Worm (Caenorhabditis elegans) whole organism, mixed stage, embryonic: ENCODE data around the gene sru-44.

Experiments used
- M03D4.4 ChIP-seq: sonication (generic microtip); optimal IDR thresholded peaks from 2 replicates; lab custom pipeline; 2017; ENCODE audit warnings: mild to moderate bottlenecking, missing genetic modification characterization, missing compliant biosample characterization
- bed-3 ChIP-seq: fragments of 200-800 bp; sonication (Bioruptor generic); optimal IDR thresholded peaks from 3 replicates; lab custom pipeline; 2018; ENCODE audit warnings: mild to moderate bottlenecking, missing genetic modification characterization, moderate library complexity, missing compliant biosample characterization
- blmp-1 ChIP-seq: fragments of 150-350 bp; optimal IDR thresholded peaks from 2 replicates; lab custom pipeline; 2014; ENCODE audit warnings: missing biosample characterization, missing genetic modification characterization
- ceh-39 ChIP-seq: fragments of 150-350 bp; optimal IDR thresholded peaks from 2 replicates; lab custom pipeline; 2014; ENCODE audit warnings: missing biosample characterization, missing genetic modification characterization
- ceh-43 ChIP-seq: fragments of 200-800 bp; sonication (Bioruptor generic); optimal IDR thresholded peaks from 2 replicates; lab custom pipeline; 2018; ENCODE audit warnings: mild to moderate bottlenecking, missing genetic modification characterization, moderate library complexity, missing compliant biosample characterization
- ces-1 ChIP-seq: fragments of 150-350 bp; optimal IDR thresholded peaks from 2 replicates; lab custom pipeline; 2014; ENCODE audit warnings: missing biosample characterization, missing genetic modification reagents, missing genetic modification characterization
- drap-1 ChIP-seq: fragments of 200-800 bp; sonication (Bioruptor generic); optimal IDR thresholded peaks from 3 replicates; lab custom pipeline; 2018; ENCODE audit warnings: mild to moderate bottlenecking, missing genetic modification characterization, missing compliant biosample characterization
- elt-1 ChIP-seq: sonication (generic microtip); optimal IDR thresholded peaks from 2 replicates; lab custom pipeline; 2017; ENCODE audit warnings: missing genetic modification characterization, mild to moderate bottlenecking, missing compliant biosample characterization, antibody characterized with exemption, moderate library complexity, borderline replicate concordance; ENCODE audit not compliant: insufficient read depth
- elt-3 ChIP-seq: fragments of 150-350 bp; optimal IDR thresholded peaks from 2 replicates; lab custom pipeline; 2014; ENCODE audit warnings: missing biosample characterization, missing genetic modification characterization
- flh-1 ChIP-seq: fragments of 200-800 bp; sonication (Bioruptor generic); optimal IDR thresholded peaks from 2 replicates; lab custom pipeline; 2018; ENCODE audit warnings: mild to moderate bottlenecking, missing genetic modification characterization, moderate library complexity, missing compliant biosample characterization
- ham-2 ChIP-seq: fragments of 200-800 bp; sonication (Bioruptor generic); optimal IDR thresholded peaks from 2 replicates; lab custom pipeline; 2018; ENCODE audit warnings: mild to moderate bottlenecking, missing genetic modification characterization, missing compliant biosample characterization
- hlh-1 ChIP-seq: fragments of 150-350 bp; optimal IDR thresholded peaks from 2 replicates; lab custom pipeline; 2014; ENCODE audit warnings: missing biosample characterization, missing genetic modification reagents, missing genetic modification characterization
- lin-32 ChIP-seq: fragments of 200-800 bp; sonication (Bioruptor generic); optimal IDR thresholded peaks from 2 replicates; lab custom pipeline; 2018; ENCODE audit warnings: mild to moderate bottlenecking, missing genetic modification characterization, missing compliant biosample characterization
- lsy-2 ChIP-seq: fragments of 150-350 bp; optimal IDR thresholded peaks from 2 replicates; lab custom pipeline; 2014; ENCODE audit warnings: missing biosample characterization, missing genetic modification characterization
- mab-5 ChIP-seq: fragments of 150-350 bp; optimal IDR thresholded peaks from 2 replicates; lab custom pipeline; 2014; ENCODE audit warnings: missing biosample characterization, missing genetic modification characterization
- mls-2 ChIP-seq: sonication (generic microtip); optimal IDR thresholded peaks from 2 replicates; lab custom pipeline; 2016; ENCODE audit warnings: mild to moderate bottlenecking, missing genetic modification characterization, moderate library complexity, missing compliant biosample characterization
- nhr-12 ChIP-seq: fragments of 150-350 bp; optimal IDR thresholded peaks from 2 replicates; lab custom pipeline; 2014; ENCODE audit warnings: missing biosample characterization, missing genetic modification characterization
- nhr-2 ChIP-seq: fragments of 150-350 bp; optimal IDR thresholded peaks from 2 replicates; lab custom pipeline; 2014; ENCODE audit warnings: missing biosample characterization, missing genetic modification characterization
- nhr-237 ChIP-seq: fragments of 150-350 bp; optimal IDR thresholded peaks from 2 replicates; lab custom pipeline; 2014; ENCODE audit warnings: missing biosample characterization, missing genetic modification characterization
- nhr-28 ChIP-seq: fragments of 150-350 bp; optimal IDR thresholded peaks from 2 replicates; lab custom pipeline; 2014; ENCODE audit warnings: missing biosample characterization, missing genetic modification characterization
- pha-4 ChIP-seq: fragments of 150-350 bp; optimal IDR thresholded peaks from 2 replicates; lab custom pipeline; 2018; ENCODE audit warnings: missing biosample characterization, missing genetic modification reagents, missing genetic modification characterization
- snpc-4 ChIP-seq: fragments of 150-350 bp; optimal IDR thresholded peaks from 2 replicates; lab custom pipeline; 2014; ENCODE audit warnings: missing biosample characterization, missing genetic modification characterization
- sptf-1 ChIP-seq: sonication (generic microtip); optimal IDR thresholded peaks from 2 replicates; lab custom pipeline; 2017; ENCODE audit warnings: mild to moderate bottlenecking, missing genetic modification characterization, moderate library complexity, missing compliant biosample characterization
- tbx-8 ChIP-seq: fragments of 200-800 bp; sonication (Bioruptor generic); optimal IDR thresholded peaks from 2 replicates; lab custom pipeline; 2018; ENCODE audit warnings: mild to moderate bottlenecking, missing genetic modification characterization, moderate library complexity, missing compliant biosample characterization
- unc-120 ChIP-seq: sonication (generic microtip); optimal IDR thresholded peaks from 2 replicates; lab custom pipeline; 2017; ENCODE audit warnings: missing genetic modification characterization, missing compliant biosample characterization; ENCODE audit not compliant: poor library complexity, severe bottlenecking
- unc-39 ChIP-seq: fragments of 150-350 bp; optimal IDR thresholded peaks from 2 replicates; lab custom pipeline; 2014; ENCODE audit warnings: missing biosample characterization, missing genetic modification characterization
- unc-62 ChIP-seq: fragments of 150-350 bp; optimal IDR thresholded peaks from 2 replicates; lab custom pipeline; 2014; ENCODE audit warnings: missing biosample characterization, missing genetic modification reagents, missing genetic modification characterization
- zip-8 ChIP-seq: fragments of 150-350 bp; optimal IDR thresholded peaks from 2 replicates; lab custom pipeline; 2014; ENCODE audit warnings: missing biosample characterization, missing genetic modification characterization
- ztf-11 ChIP-seq: fragments of 150-350 bp; optimal IDR thresholded peaks from 2 replicates; lab custom pipeline; 2014; ENCODE audit warnings: missing biosample characterization, missing genetic modification characterization

sru-44 gene

DNA sequence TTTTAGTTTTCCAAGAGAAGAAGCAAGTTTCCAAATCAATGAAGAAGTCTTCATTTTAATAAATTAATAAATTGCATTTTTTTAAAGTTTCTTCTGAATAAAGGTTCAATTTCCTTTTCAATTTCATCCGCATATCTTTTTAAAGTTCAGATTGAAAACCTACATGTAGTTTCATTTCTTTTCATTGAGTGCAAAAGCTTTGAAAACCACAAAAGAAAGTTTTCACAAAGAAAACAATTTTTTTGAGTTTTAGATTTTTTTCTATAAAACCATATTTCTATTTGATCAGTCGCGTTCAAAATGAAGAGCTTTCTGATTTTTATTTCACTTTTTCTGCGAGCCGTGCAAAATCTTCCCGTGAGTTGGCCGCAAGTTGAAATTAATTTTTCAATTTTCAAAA is 22.1 kb downstream of the sru-44 start, which contains the start of gene T08G3.6:
Gene T08G3.6, plus strand, starts transcription at position 301 of the 400 bp plus-strand sequence.
- TF ChIP-seq M03D4.4 (tag; lab: Kevin White, UChicago) (no peak), ces-1 (GFP tag; lab: Kevin White, UChicago) (no peak), ceh-43 (GFP tag; lab: Kevin White, UChicago) (no peak), ztf-11 (tag; lab: Kevin White, UChicago) (no peak), ham-2 (GFP tag; lab: Kevin White, UChicago) (no peak), nhr-237 (tag; lab: Kevin White, UChicago) (no peak)

DNA sequence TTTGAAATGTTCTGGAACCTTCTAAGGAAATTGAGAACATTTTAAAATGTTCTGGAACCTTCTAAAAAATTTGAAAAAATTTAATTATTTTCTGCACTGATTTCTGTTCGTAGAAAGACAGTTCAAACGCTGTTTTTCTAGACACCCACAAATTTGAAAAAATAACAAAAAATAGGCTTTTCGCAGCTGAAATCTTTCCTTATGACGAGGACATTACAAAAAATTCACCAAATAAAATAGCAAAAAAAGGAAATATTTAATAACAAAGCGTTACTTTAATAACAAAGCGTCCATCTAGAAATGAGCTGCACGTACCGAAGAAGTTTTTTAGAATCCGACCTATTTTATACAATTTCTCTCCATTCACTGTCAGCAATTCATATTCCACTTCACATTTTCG is 24.1 kb downstream of the sru-44 start, which contains the start of gene srh-141:
Gene srh-141, plus strand, starts transcription at position 301 of the 400 bp plus-strand sequence.
- TF ChIP-seq unc-62 (GFP tag; lab: Kevin White, UChicago) (no peak), ztf-11 (tag; lab: Kevin White, UChicago) (no peak), bed-3 (GFP tag; lab: Kevin White, UChicago) (no peak), mls-2 (tag; lab: Kevin White, UChicago) (no peak), elt-1 (tag; lab: Kevin White, UChicago) (no peak), unc-39 (no peak), mab-5 (tag; lab: Kevin White, UChicago) (no peak), nhr-237 (tag; lab: Kevin White, UChicago) (no peak), lin-32 (GFP tag; lab: Kevin White, UChicago) (no peak), drap-1 (GFP tag; lab: Kevin White, UChicago) (no peak), blmp-1 (no peak), tbx-8 (GFP tag; lab: Kevin White, UChicago) (no peak), pha-4 (tag; lab: Kevin White, UChicago) (no peak), M03D4.4 (tag; lab: Kevin White, UChicago) (no peak), nhr-12 (tag; lab: Kevin White, UChicago) (no peak), nhr-2 (tag; lab: Kevin White, UChicago) (no peak), lsy-2 (tag; lab: Kevin White, UChicago) (no peak), ceh-39 (no peak)

DNA sequence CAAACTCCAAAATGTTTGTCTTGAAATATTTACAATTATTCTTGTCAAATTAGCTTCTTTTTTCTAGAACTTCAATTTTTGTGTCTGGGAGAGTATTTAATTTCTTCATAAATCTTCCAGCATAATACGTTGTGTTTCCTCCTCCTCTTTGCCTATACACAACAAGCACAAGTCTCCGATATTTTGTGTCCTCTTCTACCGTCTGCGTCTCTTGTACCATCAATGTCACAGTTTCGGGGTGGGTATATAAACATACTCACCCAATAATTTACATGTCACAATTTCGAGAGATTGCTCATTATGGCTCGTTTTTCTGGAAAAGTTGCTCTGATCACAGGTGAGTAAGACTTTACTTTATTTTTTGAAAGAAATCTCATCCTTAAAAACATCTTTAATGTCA is 30.2 kb downstream of the sru-44 start, which contains the start of gene F26D2.15:
Gene F26D2.15, plus strand, starts transcription at position 301 of the 400 bp plus-strand sequence.
- TF ChIP-seq pha-4 (tag; lab: Kevin White, UChicago): no peak
- TF ChIP-seq snpc-4 (tag; lab: Kevin White, UChicago): no peak

DNA sequence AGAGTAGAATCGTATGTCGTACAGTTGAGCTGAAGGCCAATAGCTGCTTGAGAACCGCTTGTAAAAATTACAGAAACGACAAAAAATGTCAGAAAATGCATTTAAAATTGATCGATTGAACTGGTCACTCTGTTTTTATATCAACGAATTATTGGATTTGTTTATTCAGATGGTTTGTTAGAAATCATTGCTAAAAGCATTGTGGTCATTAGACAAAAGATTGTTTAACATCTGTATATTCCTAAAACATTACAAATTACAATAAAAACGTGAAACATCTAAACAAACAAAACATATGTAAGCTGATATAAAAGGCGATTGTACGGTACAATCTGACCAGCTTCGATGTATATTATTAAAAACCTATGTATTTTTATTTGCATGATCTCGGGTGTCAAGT is 32.2 kb downstream of the sru-44 start, which contains the start of the genes F26D2.13 and F26D2.14:
Gene F26D2.13, minus strand, starts transcription at position 101 of the 400 bp plus-strand sequence.
Gene F26D2.14, plus strand, starts transcription at position 346 of the 400 bp plus-strand sequence.
- no peak for TF ChIP-seq nhr-2 (tag; lab: Kevin White, UChicago)
- TF ChIP-seq unc-39: no peak
- no peak for TF ChIP-seq nhr-237 (tag; lab: Kevin White, UChicago)
- TF ChIP-seq ces-1 (GFP tag; lab: Kevin White, UChicago): no peak
- TF ChIP-seq sptf-1: no peak
- TF ChIP-seq zip-8 (tag; lab: Kevin White, UChicago): no peak
- TF ChIP-seq snpc-4 (tag; lab: Kevin White, UChicago): no peak
- no peak for TF ChIP-seq unc-120 (tag; lab: Kevin White, UChicago)
- no peak for TF ChIP-seq elt-1 (tag; lab: Kevin White, UChicago)
- TF ChIP-seq flh-1 (GFP tag; lab: Kevin White, UChicago): no peak
- TF ChIP-seq drap-1 (GFP tag; lab: Kevin White, UChicago): no peak
- TF ChIP-seq lsy-2 (tag; lab: Kevin White, UChicago): no peak
- TF ChIP-seq tbx-8 (GFP tag; lab: Kevin White, UChicago): no peak
- TF ChIP-seq elt-3: no peak

DNA sequence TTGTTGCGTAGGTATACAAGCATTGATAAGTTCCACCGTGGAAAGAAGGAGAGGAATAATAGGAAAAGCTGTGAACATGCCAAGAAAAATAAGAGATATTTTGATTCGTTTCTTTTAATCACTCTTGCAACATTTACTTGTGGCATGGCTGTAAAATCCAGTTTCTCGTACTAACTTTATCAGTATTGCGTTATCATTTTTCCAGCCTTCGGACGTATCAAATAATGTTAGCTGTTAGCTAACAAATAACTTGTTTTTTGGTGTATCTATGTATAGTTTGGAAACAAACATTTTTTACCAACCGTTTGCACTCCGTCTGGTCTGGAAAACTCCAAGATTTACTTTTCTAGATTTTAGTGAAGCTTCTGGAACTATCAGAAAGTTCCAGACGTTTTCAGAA is 34.3 kb downstream of the sru-44 start, which contains the start of gene clec-234:
Gene clec-234, minus strand, starts transcription at position 101 of the 400 bp plus-strand sequence.
- TF ChIP-seq ham-2 (GFP tag; lab: Kevin White, UChicago): no peak
- no peak for TF ChIP-seq hlh-1 (tag; lab: Kevin White, UChicago)
- no peak for TF ChIP-seq nhr-28 (tag; lab: Kevin White, UChicago)
- TF ChIP-seq, all 35 proteins: peak for 0
